Fruit fly (Drosophila melanogaster) whole organism, embryonic: ENCODE data around the gene cup.

Experiments used
- Bteb2 ChIP-seq: fragments of 200-800 bp; sonication (Bioruptor generic); optimal IDR thresholded peaks from 2 replicates; lab custom pipeline; 2016; ENCODE audit warnings: missing biosample characterization, missing genetic modification characterization
- CG10267 ChIP-seq: fragments of 200-800 bp; sonication (Bioruptor generic); optimal IDR thresholded peaks from 2 replicates; lab custom pipeline; 2018; ENCODE audit warnings: missing biosample characterization, mild to moderate bottlenecking, missing genetic modification characterization, moderate library complexity
- CG10979 ChIP-seq: fragments of 200-800 bp; sonication (Bioruptor generic); optimal IDR thresholded peaks from 2 replicates; lab custom pipeline; 2018; ENCODE audit warnings: missing biosample characterization, mild to moderate bottlenecking, missing genetic modification characterization, moderate library complexity
- CG11695 ChIP-seq: fragments of 200-800 bp; sonication (Bioruptor generic); IDR thresholded peaks from 3 replicates; pipeline ENCODE4 v1.3.6; 2022; ENCODE audit warnings: missing biosample characterization, missing genetic modification characterization
- CG12299 ChIP-seq: fragments of 200-800 bp; sonication (Bioruptor generic); optimal IDR thresholded peaks from 2 replicates; lab custom pipeline; 2018; ENCODE audit warnings: missing biosample characterization, mild to moderate bottlenecking, missing genetic modification characterization
- CG12391 ChIP-seq: fragments of 200-800 bp; sonication (Bioruptor generic); optimal IDR thresholded peaks from 3 replicates; lab custom pipeline; 2018; ENCODE audit warnings: missing biosample characterization, mild to moderate bottlenecking, missing genetic modification characterization, moderate library complexity
- CG12659 ChIP-seq: fragments of 200-800 bp; sonication (Bioruptor generic); optimal IDR thresholded peaks from 3 replicates; lab custom pipeline; 2017; ENCODE audit warnings: mild to moderate bottlenecking, missing biosample characterization, missing genetic modification reagents, missing genetic modification characterization
- CG13287 ChIP-seq: fragments of 200-800 bp; sonication (Bioruptor generic); IDR thresholded peaks from 2 replicates; pipeline ENCODE4 v1.3.6; 2022; ENCODE audit warnings: missing biosample characterization, missing genetic modification characterization; ENCODE audit not compliant: partially characterized antibody
- CG14860 ChIP-seq: fragments of 200-800 bp; sonication (Bioruptor generic); IDR thresholded peaks from 3 replicates; pipeline ENCODE4 v1.3.6; 2022; ENCODE audit warnings: missing biosample characterization, missing genetic modification characterization; ENCODE audit not compliant: partially characterized antibody
- CG15514 ChIP-seq: fragments of 200-800 bp; sonication (Bioruptor generic); optimal IDR thresholded peaks from 3 replicates; lab custom pipeline; 2017; ENCODE audit warnings: missing biosample characterization, missing genetic modification characterization, mild to moderate bottlenecking, moderate library complexity, missing genetic modification reagents
- CG17802 ChIP-seq: fragments of 200-800 bp; sonication (Bioruptor generic); optimal IDR thresholded peaks from 2 replicates; lab custom pipeline; 2018; ENCODE audit warnings: missing biosample characterization, mild to moderate bottlenecking, missing genetic modification characterization, moderate library complexity
- CG18764 ChIP-seq: fragments of 200-800 bp; sonication (Bioruptor generic); optimal IDR thresholded peaks from 3 replicates; lab custom pipeline; 2016; ENCODE audit warnings: missing biosample characterization, missing genetic modification characterization
- CG3163 ChIP-seq: fragments of 200-800 bp; sonication (Bioruptor generic); optimal IDR thresholded peaks from 3 replicates; lab custom pipeline; 2016; ENCODE audit warnings: missing biosample characterization, missing genetic modification characterization
- CG34224 ChIP-seq: fragments of 200-800 bp; sonication (Bioruptor generic); IDR thresholded peaks from 3 replicates; pipeline ENCODE4 v1.3.6; 2022; ENCODE audit warnings: missing biosample characterization, missing genetic modification characterization; ENCODE audit not compliant: partially characterized antibody
- CG6854 ChIP-seq: fragments of 200-800 bp; sonication (Bioruptor generic); optimal IDR thresholded peaks from 3 replicates; lab custom pipeline; 2017; ENCODE audit warnings: missing biosample characterization, mild to moderate bottlenecking, missing genetic modification characterization
- CG7271 ChIP-seq: fragments of 200-800 bp; sonication (Bioruptor generic); optimal IDR thresholded peaks from 2 replicates; lab custom pipeline; 2018; ENCODE audit warnings: missing biosample characterization, mild to moderate bottlenecking, missing genetic modification characterization, moderate library complexity
- CG8290 ChIP-seq, 3 experiments: fragments of 200-800 bp; sonication (Bioruptor generic); optimal IDR thresholded peaks; 2 replicates each; lab custom pipeline; 2016 to 2019; ENCODE audit warnings: missing biosample characterization in 3 of 3, missing genetic modification characterization in 3 of 3, mild to moderate bottlenecking in 2 of 3, moderate library complexity in 1 of 3
- CG9817 ChIP-seq: fragments of 200-800 bp; sonication (Bioruptor generic); optimal IDR thresholded peaks from 2 replicates; lab custom pipeline; 2018; ENCODE audit warnings: missing biosample characterization, mild to moderate bottlenecking, missing genetic modification characterization, moderate library complexity
- Dip3 ChIP-seq: fragments of 200-800 bp; sonication (Bioruptor generic); optimal IDR thresholded peaks from 3 replicates; lab custom pipeline; 2016; ENCODE audit warnings: missing biosample characterization, missing genetic modification characterization
- Dref ChIP-seq: fragments of 200-800 bp; sonication (Bioruptor generic); IDR thresholded peaks from 2 replicates; pipeline ENCODE4 v1.3.6; 2022; ENCODE audit warnings: missing biosample characterization, missing genetic modification characterization
- Drgx ChIP-seq: fragments of 200-800 bp; sonication (Bioruptor generic); IDR thresholded peaks from 2 replicates; pipeline ENCODE4 v1.3.6; 2022; ENCODE audit warnings: missing biosample characterization, missing genetic modification characterization
- Fer2 ChIP-seq: fragments of 200-800 bp; sonication (Bioruptor generic); optimal IDR thresholded peaks from 2 replicates; lab custom pipeline; 2018; ENCODE audit warnings: missing biosample characterization, mild to moderate bottlenecking, missing genetic modification characterization, moderate library complexity
- Hsf ChIP-seq: fragments of 200-800 bp; sonication (Bioruptor generic); optimal IDR thresholded peaks from 3 replicates; lab custom pipeline; 2016; ENCODE audit warnings: missing biosample characterization, missing genetic modification characterization
- MESR4 ChIP-seq: fragments of 200-800 bp; sonication (Bioruptor generic); optimal IDR thresholded peaks from 2 replicates; lab custom pipeline; 2018; ENCODE audit warnings: missing biosample characterization, mild to moderate bottlenecking, missing genetic modification characterization, moderate library complexity
- Med ChIP-seq: fragments of 200-800 bp; sonication (Bioruptor generic); peaks from one replicate; lab custom pipeline; 2016; ENCODE audit warnings: missing biosample characterization, missing genetic modification characterization, mild to moderate bottlenecking, inconsistent platforms, moderate library complexity
- Sry-δ ChIP-seq: fragments of 200-800 bp; sonication (Bioruptor generic); optimal IDR thresholded peaks from 2 replicates; lab custom pipeline; 2016; ENCODE audit warnings: missing biosample characterization, missing genetic modification characterization
- Xrp1 ChIP-seq: fragments of 200-800 bp; sonication (Bioruptor generic); IDR thresholded peaks from 2 replicates; pipeline ENCODE4 v1.3.6; 2022; ENCODE audit warnings: missing biosample characterization, missing genetic modification characterization
- YL-1 ChIP-seq: fragments of 200-800 bp; sonication (Bioruptor generic); optimal IDR thresholded peaks from 3 replicates; lab custom pipeline; 2017; ENCODE audit warnings: missing biosample characterization, mild to moderate bottlenecking, missing genetic modification characterization
- ato ChIP-seq: fragments of 200-800 bp; sonication (Bioruptor generic); IDR thresholded peaks from 2 replicates; pipeline ENCODE4 v1.3.6; 2022; ENCODE audit warnings: missing biosample characterization, missing genetic modification characterization; ENCODE audit not compliant: partially characterized antibody
- az2 ChIP-seq: fragments of 200-800 bp; sonication (Bioruptor generic); optimal IDR thresholded peaks from 3 replicates; lab custom pipeline; 2016; ENCODE audit warnings: missing biosample characterization, missing genetic modification characterization
- bsh ChIP-seq, 2 experiments: fragments of 200-800 bp; sonication (Bioruptor generic); optimal IDR thresholded peaks; 2 replicates each; lab custom pipeline; 2017 to 2018; ENCODE audit warnings: mild to moderate bottlenecking in 2 of 2, missing biosample characterization in 2 of 2, missing genetic modification characterization in 2 of 2, moderate library complexity in 1 of 2
- corto ChIP-seq: fragments of 200-800 bp; sonication (Bioruptor generic); optimal IDR thresholded peaks from 2 replicates; lab custom pipeline; 2016; ENCODE audit warnings: missing biosample characterization, mild to moderate bottlenecking, missing genetic modification characterization, moderate library complexity
- crp ChIP-seq, 2 experiments: fragments of 200-800 bp; sonication (Bioruptor generic); optimal IDR thresholded peaks; 2 replicates in 1 of 2; 3 replicates in 1 of 2; lab custom pipeline; 2017; ENCODE audit warnings: missing biosample characterization in 2 of 2, missing genetic modification characterization in 2 of 2, mild to moderate bottlenecking in 1 of 2, moderate library complexity in 1 of 2
- cwo ChIP-seq: fragments of 200-800 bp; sonication (Bioruptor generic); optimal IDR thresholded peaks from 3 replicates; lab custom pipeline; 2017; ENCODE audit warnings: missing biosample characterization, missing genetic modification characterization, mild to moderate bottlenecking, moderate library complexity, missing genetic modification reagents
- gsb-n ChIP-seq: fragments of 200-800 bp; sonication (Bioruptor generic); optimal IDR thresholded peaks from 3 replicates; lab custom pipeline; 2018; ENCODE audit warnings: missing biosample characterization, mild to moderate bottlenecking, missing genetic modification characterization
- kah ChIP-seq: fragments of 200-800 bp; sonication (Bioruptor generic); optimal IDR thresholded peaks from 2 replicates; lab custom pipeline; 2018; ENCODE audit warnings: missing biosample characterization, mild to moderate bottlenecking, missing genetic modification characterization
- klu ChIP-seq: fragments of 200-800 bp; sonication (Bioruptor generic); IDR thresholded peaks from 2 replicates; pipeline ENCODE4 v1.3.6; 2022; ENCODE audit warnings: missing biosample characterization, missing genetic modification characterization
- knrl ChIP-seq: fragments of 200-800 bp; sonication (Bioruptor generic); IDR thresholded peaks from 3 replicates; pipeline ENCODE4 v1.3.6; 2022; ENCODE audit warnings: missing biosample characterization, missing genetic modification characterization; ENCODE audit not compliant: partially characterized antibody
- lab ChIP-seq: fragments of 200-800 bp; sonication (Bioruptor generic); optimal IDR thresholded peaks from 3 replicates; lab custom pipeline; 2017; ENCODE audit warnings: missing biosample characterization, missing genetic modification characterization, mild to moderate bottlenecking, moderate library complexity, missing genetic modification reagents
- lov ChIP-seq, 2 experiments: fragments of 200-800 bp in 1 of 2; fragments of >200 bp in 1 of 2; sonication (Bioruptor generic) in 1 of 2; IDR thresholded peaks in 1 of 2; optimal IDR thresholded peaks in 1 of 2; 2 replicates in 1 of 2; 3 replicates in 1 of 2; pipeline versions ENCODE4 v1.3.6 to Lab custom; 2017 to 2022; ENCODE audit warnings: missing biosample characterization in 1 of 2, missing genetic modification characterization in 1 of 2
- mirr ChIP-seq: fragments of 200-800 bp; sonication (Bioruptor generic); optimal IDR thresholded peaks from 3 replicates; lab custom pipeline; 2018; ENCODE audit warnings: missing biosample characterization, mild to moderate bottlenecking, missing genetic modification characterization
- mld ChIP-seq: fragments of 200-800 bp; sonication (Bioruptor generic); IDR thresholded peaks from 3 replicates; pipeline ENCODE4 v1.3.6; 2022; ENCODE audit warnings: missing biosample characterization, missing genetic modification characterization; ENCODE audit not compliant: partially characterized antibody
- row ChIP-seq: fragments of 200-800 bp; sonication (Bioruptor generic); IDR thresholded peaks from 3 replicates; pipeline ENCODE4 v1.3.6; 2022; ENCODE audit warnings: missing biosample characterization, missing genetic modification characterization
- sqz ChIP-seq: fragments of 200-800 bp; sonication (Bioruptor generic); optimal IDR thresholded peaks from 3 replicates; lab custom pipeline; 2018; ENCODE audit warnings: missing biosample characterization, mild to moderate bottlenecking, missing genetic modification characterization
- trem ChIP-seq: fragments of 200-800 bp; optimal IDR thresholded peaks from 3 replicates; lab custom pipeline; 2019; ENCODE audit warnings: missing biosample characterization, mild to moderate bottlenecking, missing genetic modification characterization, moderate library complexity
- zen ChIP-seq: fragments of 200-800 bp; sonication (Bioruptor generic); optimal IDR thresholded peaks from 3 replicates; lab custom pipeline; 2018; ENCODE audit warnings: missing biosample characterization, mild to moderate bottlenecking, missing genetic modification characterization, moderate library complexity

cup gene

DNA sequence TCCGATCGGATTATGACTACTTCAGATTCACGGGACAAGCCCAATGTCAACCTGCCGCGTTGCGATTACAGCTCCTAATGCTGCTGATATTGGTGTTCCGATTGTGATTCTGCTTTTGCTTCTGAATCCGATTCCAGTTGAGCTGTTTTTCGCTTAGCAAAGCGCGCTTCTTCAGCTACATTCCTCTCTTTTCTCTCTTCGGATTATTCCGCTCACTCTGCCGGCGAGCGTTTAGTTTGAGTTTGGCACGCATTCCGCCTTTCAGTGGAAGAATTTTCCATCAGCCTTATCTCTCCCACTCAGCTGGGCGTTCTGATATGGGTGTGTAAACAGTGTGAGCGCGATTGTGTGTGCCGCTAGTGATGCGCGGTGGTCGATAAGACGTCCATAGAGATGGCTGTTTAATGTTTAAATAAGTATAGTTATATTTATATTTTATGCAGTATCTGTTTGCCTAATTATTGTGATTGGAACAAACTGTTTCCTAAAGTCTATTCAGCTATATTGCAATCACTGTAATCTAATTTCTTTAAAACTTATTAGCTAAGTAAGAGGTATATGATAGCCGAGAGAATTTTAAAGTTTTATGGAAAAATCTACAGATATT is 4.4 kb downstream of the cup start, which contains the start of gene Galt:
Galt (minus strand) TSS at position 315 of the 607 bp plus-strand sequence.
- peak; percentile 2 for TF ChIP-seq Bteb2
- no peak for TF ChIP-seq Dip3 (GFP tag; lab: Kevin White, UChicago)
- TF ChIP-seq gsb-n (tag; lab: Kevin White, UChicago), result peak; percentile 19
- peak in 1 of 2 experiments; percentile 56 for TF ChIP-seq bsh (GFP tag; optimal IDR thresholded peaks at IDR 0.05; lab: Kevin White, UChicago)
- peak; percentile 52 for TF ChIP-seq Xrp1 (GFP tag; lab: Robert Waterston, UW)
- TF ChIP-seq zen (tag; lab: Kevin White, UChicago), result no peak
- TF ChIP-seq klu (GFP tag; lab: Robert Waterston, UW), result no peak
- TF ChIP-seq Hsf (GFP tag; lab: Kevin White, UChicago), result no peak
- peak; percentile 84 for TF ChIP-seq CG34224 (GFP tag; lab: Robert Waterston, UW)
- peak in 1 of 2 experiments; percentile 73 for TF ChIP-seq crp (GFP tag; optimal IDR thresholded peaks at IDR 0.05; lab: Kevin White, UChicago)
- TF ChIP-seq CG18764, result no peak
- peak; percentile 81 for TF ChIP-seq CG13287 (GFP tag; lab: Robert Waterston, UW)
- peak; percentile 23; the same call in 1 of the 2 replicates for TF ChIP-seq ato (GFP tag; lab: Robert Waterston, UW)
- TF ChIP-seq mirr (GFP tag; lab: Kevin White, UChicago), result peak; percentile 54
- TF ChIP-seq CG12391 (tag; lab: Kevin White, UChicago), result peak; percentile 58
- peak; percentile 18 for TF ChIP-seq az2 (GFP tag; lab: Kevin White, UChicago)
- TF ChIP-seq trem (tag; lab: Kevin White, UChicago), result peak; percentile 19
- TF ChIP-seq CG8290 (GFP tag; optimal IDR thresholded peaks at IDR 0.05; lab: Kevin White, UChicago), result no peak
- peak in 1 of 2 experiments; percentile 33 for TF ChIP-seq CG8290 (tag; optimal IDR thresholded peaks at IDR 0.05; lab: Kevin White, UChicago)
- peak; percentile 35 for TF ChIP-seq CG7271 (tag; lab: Kevin White, UChicago)
- TF ChIP-seq CG10979, result peak; percentile 32
- TF ChIP-seq Drgx (GFP tag; lab: Robert Waterston, UW), result no peak
- TF ChIP-seq YL-1 (GFP tag; lab: Kevin White, UChicago), result peak; percentile 35
- peak; percentile 78 for TF ChIP-seq Med
- TF ChIP-seq CG12299, result peak; percentile 56
- TF ChIP-seq CG6854 (GFP tag; lab: Kevin White, UChicago), result peak; percentile 50
- TF ChIP-seq cwo (GFP tag; lab: Kevin White, UChicago), result peak; percentile 38
- 0 out of 3 replicates have a peak, but pooled peaks have one; percentile 31 for TF ChIP-seq CG11695 (GFP tag; lab: Robert Waterston, UW)
- no peak for TF ChIP-seq sqz (GFP tag; lab: Kevin White, UChicago)
- TF ChIP-seq CG17802, result no peak
- TF ChIP-seq lov (optimal IDR thresholded peaks at IDR 0.05; lab: Kevin White, UChicago), result no peak
- no peak for TF ChIP-seq lov (GFP tag; IDR thresholded peaks at IDR 0.05; lab: Robert Waterston, UW)
- TF ChIP-seq CG14860, result peak; percentile 90
- TF ChIP-seq row (GFP tag; lab: Robert Waterston, UW), result peak; percentile 78
- peak; percentile 47; the same call in 1 of the 3 replicates for TF ChIP-seq mld
- peak; percentile 68 for TF ChIP-seq lab (GFP tag; lab: Kevin White, UChicago)
- TF ChIP-seq Fer2 (tag; lab: Kevin White, UChicago), result no peak
- peak; percentile 33 for TF ChIP-seq MESR4 (GFP tag; lab: Kevin White, UChicago)
- peak; percentile 63 for TF ChIP-seq Dref (GFP tag; lab: Robert Waterston, UW)
- peak; percentile 9 for TF ChIP-seq kah (GFP tag; lab: Kevin White, UChicago)
- TF ChIP-seq CG3163 (GFP tag; lab: Kevin White, UChicago), result peak; percentile 61
- TF ChIP-seq CG10267 (tag; lab: Kevin White, UChicago), result peak; percentile 66
- peak; percentile 68 for TF ChIP-seq CG15514 (GFP tag; lab: Kevin White, UChicago)
- TF ChIP-seq knrl, result peak; percentile 54; the same call in 2 of the 3 replicates
- TF ChIP-seq corto, result no peak
- TF ChIP-seq CG9817, result peak; percentile 31
- TF ChIP-seq CG12659 (GFP tag; lab: Kevin White, UChicago), result peak; percentile 46
- TF ChIP-seq Sry-δ (GFP tag; lab: Kevin White, UChicago), result peak; percentile 68
